Worm (Caenorhabditis elegans) whole organism, young adult: ENCODE data around the gene acr-24.

ENCODE experiments used
- B0261.1 ChIP-seq: sonication (generic microtip); optimal IDR thresholded peaks from 2 replicates; lab custom pipeline; 2016; ENCODE audit warnings: mild to moderate bottlenecking, missing genetic modification characterization, moderate library complexity, missing compliant biosample characterization
- B0336.3 ChIP-seq: fragments of 200-800 bp; sonication (Bioruptor generic); IDR thresholded peaks from 2 replicates; pipeline ENCODE4 v1.3.6; 2022; ENCODE audit warnings: missing genetic modification characterization, missing compliant biosample characterization
- C17E4.6 ChIP-seq: fragments of 200-800 bp; sonication (Bioruptor generic); IDR thresholded peaks from 2 replicates; pipeline ENCODE4 v1.3.6; 2022; ENCODE audit warnings: missing genetic modification reagents, missing genetic modification characterization, missing compliant biosample characterization
- D2030.7 ChIP-seq: fragments of 200-800 bp; sonication (Bioruptor generic); IDR thresholded peaks from 2 replicates; pipeline ENCODE4 v1.3.6; 2022; ENCODE audit warnings: missing genetic modification reagents, missing genetic modification characterization, missing compliant biosample characterization
- F10E7.11 ChIP-seq: sonication (generic microtip); optimal IDR thresholded peaks from 2 replicates; lab custom pipeline; 2017; ENCODE audit warnings: mild to moderate bottlenecking, missing genetic modification characterization, moderate library complexity, missing compliant biosample characterization
- F22D6.2 ChIP-seq: sonication (generic microtip); optimal IDR thresholded peaks from 2 replicates; lab custom pipeline; 2016; ENCODE audit warnings: mild to moderate bottlenecking, missing genetic modification characterization, missing compliant biosample characterization
- F23B12.7 ChIP-seq: sonication (generic microtip); optimal IDR thresholded peaks from 2 replicates; lab custom pipeline; 2017; ENCODE audit warnings: missing genetic modification characterization, mild to moderate bottlenecking, missing compliant biosample characterization, antibody characterized with exemption, moderate library complexity; ENCODE audit not compliant: insufficient read depth
- F33H1.4 ChIP-seq: fragments of 200-800 bp; sonication (Bioruptor generic); IDR thresholded peaks from 2 replicates; pipeline ENCODE4 v1.3.6; 2022; ENCODE audit warnings: missing genetic modification reagents, missing genetic modification characterization, missing compliant biosample characterization
- K11D2.4 ChIP-seq: fragments of 200-800 bp; sonication (Bioruptor generic); IDR thresholded peaks from 2 replicates; pipeline ENCODE4 v1.3.6; 2022; ENCODE audit warnings: missing genetic modification reagents, missing genetic modification characterization, missing compliant biosample characterization
- T26A5.8 ChIP-seq: sonication (generic microtip); optimal IDR thresholded peaks from 2 replicates; lab custom pipeline; 2016; ENCODE audit warnings: missing genetic modification characterization, missing compliant biosample characterization
- Y53G8AR.9 ChIP-seq: fragments of 200-800 bp; sonication (Bioruptor generic); conservative IDR thresholded peaks from 2 replicates; pipeline ENCODE4 v1.3.6; 2022; ENCODE audit warnings: missing genetic modification reagents, missing genetic modification characterization, missing compliant biosample characterization
- Y67H2A.10 ChIP-seq: fragments of 200-800 bp; sonication (Bioruptor generic); conservative IDR thresholded peaks from 2 replicates; pipeline ENCODE4 v1.3.6; 2022; ENCODE audit warnings: missing genetic modification reagents, missing genetic modification characterization, missing compliant biosample characterization
- Y95B8A.8 ChIP-seq: fragments of 200-800 bp; sonication (Bioruptor generic); IDR thresholded peaks from 2 replicates; pipeline ENCODE4 v1.3.6; 2022; ENCODE audit warnings: missing genetic modification reagents, missing genetic modification characterization, missing compliant biosample characterization
- ZK185.1 ChIP-seq: sonication (generic microtip); optimal IDR thresholded peaks from 2 replicates; lab custom pipeline; 2016; ENCODE audit warnings: mild to moderate bottlenecking, missing genetic modification characterization, missing compliant biosample characterization; ENCODE audit not compliant: poor library complexity, severe bottlenecking
- atf-7 ChIP-seq: sonication (generic microtip); optimal IDR thresholded peaks from 2 replicates; lab custom pipeline; 2017; ENCODE audit warnings: mild to moderate bottlenecking, missing genetic modification characterization, missing compliant biosample characterization
- athp-1 ChIP-seq: sonication (generic microtip); optimal IDR thresholded peaks from 2 replicates; lab custom pipeline; 2017; ENCODE audit warnings: mild to moderate bottlenecking, missing genetic modification characterization, missing compliant biosample characterization
- attf-3 ChIP-seq: fragments of 200-800 bp; sonication (Bioruptor generic); conservative IDR thresholded peaks from 2 replicates; pipeline ENCODE4 v1.3.6; 2022; ENCODE audit warnings: missing genetic modification reagents, missing genetic modification characterization, missing compliant biosample characterization
- attf-6 ChIP-seq: fragments of 200-800 bp; sonication (Bioruptor generic); IDR thresholded peaks from 2 replicates; pipeline ENCODE4 v1.3.6; 2022; ENCODE audit warnings: missing genetic modification reagents, missing genetic modification characterization, missing compliant biosample characterization
- bed-1 ChIP-seq: fragments of 200-800 bp; sonication (Bioruptor generic); IDR thresholded peaks from 2 replicates; pipeline ENCODE4 v1.3.6; 2022; ENCODE audit warnings: missing genetic modification reagents, missing genetic modification characterization, missing compliant biosample characterization
- ceh-27 ChIP-seq: fragments of 200-800 bp; sonication (Bioruptor generic); optimal IDR thresholded peaks from 2 replicates; lab custom pipeline; 2018; ENCODE audit warnings: mild to moderate bottlenecking, missing genetic modification characterization, moderate library complexity, missing compliant biosample characterization
- die-1 ChIP-seq: sonication (generic microtip); optimal IDR thresholded peaks from 2 replicates; lab custom pipeline; 2016; ENCODE audit warnings: missing genotype, mild to moderate bottlenecking, missing genetic modification characterization, missing compliant biosample characterization
- dox-1 ChIP-seq: fragments of 200-800 bp; sonication (Bioruptor generic); IDR thresholded peaks from 2 replicates; pipeline ENCODE4 v1.3.6; 2022; ENCODE audit warnings: missing genetic modification reagents, missing genetic modification characterization, missing compliant biosample characterization
- efl-1 ChIP-seq: fragments of 150-350 bp; optimal IDR thresholded peaks from 2 replicates; lab custom pipeline; 2014; ENCODE audit warnings: missing biosample characterization, missing genetic modification reagents, missing genetic modification characterization
- egl-18 ChIP-seq: fragments of 200-800 bp; sonication (Bioruptor generic); IDR thresholded peaks from 2 replicates; pipeline ENCODE4 v1.3.6; 2022; ENCODE audit warnings: missing genetic modification reagents, missing genetic modification characterization, missing compliant biosample characterization
- ekl-4 ChIP-seq: fragments of 200-800 bp; sonication (Bioruptor generic); IDR thresholded peaks from 2 replicates; pipeline ENCODE4 v1.3.6; 2022; ENCODE audit warnings: missing genetic modification reagents, missing genetic modification characterization, missing compliant biosample characterization
- ets-4 ChIP-seq: fragments of 200-800 bp; sonication (Bioruptor generic); optimal IDR thresholded peaks from 2 replicates; lab custom pipeline; 2018; ENCODE audit warnings: mild to moderate bottlenecking, missing genetic modification characterization, missing compliant biosample characterization
- fkh-3 ChIP-seq: sonication (generic microtip); optimal IDR thresholded peaks from 2 replicates; lab custom pipeline; 2016; ENCODE audit warnings: mild to moderate bottlenecking, missing genetic modification characterization, missing compliant biosample characterization
- hmg-1.2 ChIP-seq: fragments of 200-800 bp; sonication (Bioruptor generic); IDR thresholded peaks from 2 replicates; pipeline ENCODE4 v1.3.6; 2022; ENCODE audit warnings: missing genetic modification reagents, missing genetic modification characterization, missing compliant biosample characterization
- hsf-1 ChIP-seq: fragments of 200-800 bp; sonication (Bioruptor generic); IDR thresholded peaks from 2 replicates; pipeline ENCODE4 v1.3.6; 2022; ENCODE audit warnings: missing genetic modification reagents, missing genetic modification characterization, missing compliant biosample characterization
- let-607 ChIP-seq, 2 experiments: fragments of 200-800 bp in 1 of 2; sonication (Bioruptor generic) in 1 of 2; sonication (generic microtip) in 1 of 2; optimal IDR thresholded peaks; 2 replicates each; lab custom pipeline; 2016 to 2018; ENCODE audit warnings: mild to moderate bottlenecking in 2 of 2, missing compliant biosample characterization in 2 of 2, missing genetic modification characterization in 2 of 2, moderate library complexity in 2 of 2, missing genotype in 1 of 2
- lin-26 ChIP-seq: fragments of 200-800 bp; sonication (Bioruptor generic); IDR thresholded peaks from 2 replicates; pipeline ENCODE4 v1.3.6; 2022; ENCODE audit warnings: missing genetic modification reagents, missing genetic modification characterization, missing compliant biosample characterization
- lin-35 ChIP-seq, 3 experiments: fragments of 150-350 bp in 2 of 3; sonication (generic microtip) in 1 of 3; optimal IDR thresholded peaks; 2 replicates each; lab custom pipeline; 2014 to 2018; ENCODE audit warnings: missing biosample characterization in 3 of 3, missing genetic modification characterization in 3 of 3, missing genetic modification reagents in 3 of 3
- madf-10 ChIP-seq: sonication (generic microtip); optimal IDR thresholded peaks from 2 replicates; lab custom pipeline; 2016; ENCODE audit warnings: mild to moderate bottlenecking, missing genetic modification characterization, missing compliant biosample characterization
- mes-4 ChIP-seq: sonication (generic microtip); optimal IDR thresholded peaks from 2 replicates; lab custom pipeline; 2016; ENCODE audit warnings: missing genotype, missing genetic modification characterization, missing compliant biosample characterization
- mxl-1 ChIP-seq: sonication (generic microtip); optimal IDR thresholded peaks from 2 replicates; lab custom pipeline; 2016; ENCODE audit warnings: missing genetic modification characterization, missing compliant biosample characterization
- nhr-120 ChIP-seq: fragments of 200-800 bp; sonication (Bioruptor generic); IDR thresholded peaks from 2 replicates; pipeline ENCODE4 v1.3.6; 2022; ENCODE audit warnings: missing genetic modification characterization, missing compliant biosample characterization
- nhr-179 ChIP-seq: sonication (generic microtip); optimal IDR thresholded peaks from 2 replicates; lab custom pipeline; 2016; ENCODE audit warnings: mild to moderate bottlenecking, missing genetic modification characterization, missing compliant biosample characterization
- rcor-1 ChIP-seq: fragments of 200-800 bp; sonication (Bioruptor generic); IDR thresholded peaks from 2 replicates; pipeline ENCODE4 v1.3.6; 2022; ENCODE audit warnings: missing genetic modification reagents, missing genetic modification characterization, missing compliant biosample characterization
- sdz-38 ChIP-seq: sonication (generic microtip); optimal IDR thresholded peaks from 2 replicates; lab custom pipeline; 2016; ENCODE audit warnings: missing genotype, missing genetic modification characterization, missing compliant biosample characterization
- snpc-1.1 ChIP-seq: sonication (generic microtip); optimal IDR thresholded peaks from 2 replicates; lab custom pipeline; 2017; ENCODE audit warnings: missing genetic modification characterization, mild to moderate bottlenecking, missing compliant biosample characterization, antibody characterized with exemption, moderate library complexity, missing genotype, missing genetic modification reagents; ENCODE audit not compliant: insufficient read depth
- snpc-1.3 ChIP-seq: sonication (generic microtip); optimal IDR thresholded peaks from 2 replicates; lab custom pipeline; 2017; ENCODE audit warnings: missing genetic modification characterization, mild to moderate bottlenecking, missing compliant biosample characterization, antibody characterized with exemption, moderate library complexity, missing genotype, missing genetic modification reagents; ENCODE audit not compliant: insufficient read depth
- somi-1 ChIP-seq: fragments of 200-800 bp; sonication (Bioruptor generic); optimal IDR thresholded peaks from 2 replicates; lab custom pipeline; 2018; ENCODE audit warnings: mild to moderate bottlenecking, missing genetic modification characterization, missing compliant biosample characterization
- sptf-2 ChIP-seq: fragments of 200-800 bp; sonication (Bioruptor generic); optimal IDR thresholded peaks from 2 replicates; lab custom pipeline; 2018; ENCODE audit warnings: mild to moderate bottlenecking, missing genetic modification characterization, missing compliant biosample characterization
- unc-62 ChIP-seq: fragments of 150-350 bp; optimal IDR thresholded peaks from 2 replicates; lab custom pipeline; 2014; ENCODE audit warnings: missing biosample characterization, missing genetic modification reagents, missing genetic modification characterization
- zfh-2 ChIP-seq: fragments of 200-800 bp; sonication (Bioruptor generic); conservative IDR thresholded peaks from 2 replicates; pipeline ENCODE4 v1.3.6; 2022; ENCODE audit warnings: missing genetic modification reagents, missing genetic modification characterization, missing compliant biosample characterization
- ztf-25 ChIP-seq: fragments of 200-800 bp; sonication (Bioruptor generic); IDR thresholded peaks from 2 replicates; pipeline ENCODE4 v1.3.6; 2022; ENCODE audit warnings: missing genetic modification reagents, missing genetic modification characterization, missing compliant biosample characterization
- ztf-26 ChIP-seq: sonication (generic microtip); optimal IDR thresholded peaks from 2 replicates; lab custom pipeline; 2017; ENCODE audit warnings: missing genetic modification characterization, missing compliant biosample characterization
- ztf-6 ChIP-seq: fragments of 200-800 bp; sonication (Bioruptor generic); IDR thresholded peaks from 2 replicates; pipeline ENCODE4 v1.3.6; 2022; ENCODE audit warnings: missing genetic modification reagents, missing genetic modification characterization, missing compliant biosample characterization

The acr-24 gene

ce11 chrIV:15472387-15472859 is 24.9 kb upstream of the acr-24 start, which contains the start of gene Y73F8A.27 (continued):
- TF ChIP-seq F22D6.2 (tag; lab: Kevin White, UChicago) (peak; percentile 66), ztf-6 (GFP tag; lab: Robert Waterston, UW) (no peak), snpc-1.1 (tag; lab: Kevin White, UChicago) (peak; percentile 63), K11D2.4 (GFP tag; lab: Robert Waterston, UW) (peak; percentile 90), egl-18 (peak; percentile 76; the same call in 1 of the 2 replicates), Y95B8A.8 (GFP tag; lab: Robert Waterston, UW) (peak; percentile 91), athp-1 (tag; lab: Kevin White, UChicago) (peak; percentile 84), B0261.1 (peak; percentile 10), nhr-179 (tag; lab: Kevin White, UChicago) (no peak), sdz-38 (tag; lab: Kevin White, UChicago) (no peak), B0336.3 (GFP tag; lab: Robert Waterston, UW) (peak; percentile 86), F10E7.11 (tag; lab: Kevin White, UChicago) (peak; percentile 62), Y53G8AR.9 (GFP tag; lab: Robert Waterston, UW) (peak; percentile 93), madf-10 (tag; lab: Kevin White, UChicago) (peak; percentile 58), ztf-26 (tag; lab: Kevin White, UChicago) (peak; percentile 78), ceh-27 (GFP tag; lab: Kevin White, UChicago) (peak; percentile 83), C17E4.6 (0 out of 2 replicates have a peak, but pooled peaks have one; percentile 56), zfh-2 (GFP tag; lab: Robert Waterston, UW) (peak; percentile 26; the same call in 1 of the 2 replicates), ztf-25 (GFP tag; lab: Robert Waterston, UW) (no peak), mxl-1 (tag; lab: Kevin White, UChicago) (no peak), unc-62 (GFP tag; lab: Kevin White, UChicago) (no peak), somi-1 (GFP tag; lab: Kevin White, UChicago) (peak; percentile 63), bed-1 (GFP tag; lab: Robert Waterston, UW) (no peak), ekl-4 (peak; percentile 78), dox-1 (GFP tag; lab: Robert Waterston, UW) (peak; percentile 89), Y67H2A.10 (GFP tag; lab: Robert Waterston, UW) (no peak), efl-1 (GFP tag; lab: Kevin White, UChicago) (peak; percentile 24), ets-4 (no peak), lin-26 (GFP tag; lab: Robert Waterston, UW) (no peak), snpc-1.3 (tag; lab: Kevin White, UChicago) (peak; percentile 83), let-607 (tag; optimal IDR thresholded peaks at IDR 0.05; lab: Kevin White, UChicago) (peak in 1 of 2 experiments; percentile 80), attf-3 (GFP tag; lab: Robert Waterston, UW) (no peak; the same call in 1 of the 2 replicates), hmg-1.2 (GFP tag; lab: Robert Waterston, UW) (peak; percentile 98), sptf-2 (GFP tag; lab: Kevin White, UChicago) (no peak), fkh-3 (no peak), D2030.7 (GFP tag; lab: Robert Waterston, UW) (peak; percentile 70), F33H1.4 (GFP tag; lab: Robert Waterston, UW) (peak; percentile 58), F23B12.7 (tag; lab: Kevin White, UChicago) (peak; percentile 68), attf-6 (GFP tag; lab: Robert Waterston, UW) (peak; percentile 98), rcor-1 (GFP tag; lab: Robert Waterston, UW) (peak; percentile 90), lin-35 (GFP tag; optimal IDR thresholded peaks at IDR 0.05; lab: Kevin White, UChicago) (peak in 2 of 3 experiments; percentile 59 to 88), T26A5.8 (no peak), ZK185.1 (tag; lab: Kevin White, UChicago) (peak; percentile 73), die-1 (tag; lab: Kevin White, UChicago) (no peak), atf-7 (tag; lab: Kevin White, UChicago) (peak; percentile 65), hsf-1 (GFP tag; lab: Robert Waterston, UW) (peak; percentile 81), mes-4 (tag; lab: Kevin White, UChicago) (no peak), nhr-120 (no peak)
